Fruit fly (Drosophila melanogaster) whole organism: ENCODE measurements around the gene O-fut2.

ENCODE experiments used
- CG8478 ChIP-seq: fragments of >200 bp; optimal IDR thresholded peaks from 2 replicates; lab custom pipeline; 2018; ENCODE audit warnings: inconsistent platforms
- Dll ChIP-seq: fragments of >200 bp; optimal IDR thresholded peaks from 2 replicates; lab custom pipeline; 2017
- EcR ChIP-seq, 2 experiments: fragments of >200 bp; optimal IDR thresholded peaks; 2 replicates each; lab custom pipeline; 2017; ENCODE audit warnings: missing biosample characterization in 2 of 2, missing genetic modification characterization in 2 of 2, missing genetic modification reagents in 2 of 2
- pan ChIP-seq: fragments of >200 bp; optimal IDR thresholded peaks from 2 replicates; lab custom pipeline; 2017
- psq ChIP-seq: fragments of >200 bp; optimal IDR thresholded peaks from 2 replicates; lab custom pipeline; 2017
- usp ChIP-seq: fragments of >200 bp; optimal IDR thresholded peaks from 2 replicates; lab custom pipeline; 2017; ENCODE audit warnings: missing biosample characterization, missing genetic modification characterization, mixed read lengths

- TF ChIP-seq psq (lab: Kevin White, UChicago) (no peak), pan (lab: Kevin White, UChicago) (no peak), Dll (lab: Kevin White, UChicago) (no peak), usp (GFP tag; lab: Kevin White, UChicago) (no peak), CG8478 (lab: Kevin White, UChicago) (no peak), EcR (GFP tag; optimal IDR thresholded peaks at IDR 0.05; lab: Kevin White, UChicago) (no peak)
Observed at dm6 chrX:1456954-1457353, 8.8 kb downstream of the O-fut2 start, which contains the start of gene CG14785.
